Fruit fly (Drosophila melanogaster) whole organism, prepupa: ENCODE measurements around the gene CG7213.

Experiments used
- Blimp-1 ChIP-seq: fragments of 200-800 bp; sonication (Bioruptor generic); optimal IDR thresholded peaks from 3 replicates; lab custom pipeline; 2017; ENCODE audit warnings: missing biosample characterization, missing genetic modification characterization, mild to moderate bottlenecking, moderate library complexity, missing genetic modification reagents
- CG10631 ChIP-seq: fragments of 200-800 bp; sonication (Bioruptor generic); optimal IDR thresholded peaks from 2 replicates; lab custom pipeline; 2016; ENCODE audit warnings: missing biosample characterization, missing genetic modification characterization
- CG10669 ChIP-seq: fragments of 200-800 bp; sonication (Bioruptor generic); optimal IDR thresholded peaks from 3 replicates; lab custom pipeline; 2018; ENCODE audit warnings: missing biosample characterization, mild to moderate bottlenecking, missing genetic modification characterization, moderate library complexity
- CG11294 ChIP-seq: fragments of 200-800 bp; sonication (Bioruptor generic); IDR thresholded peaks from 2 replicates; pipeline ENCODE4 v1.3.6; 2022; ENCODE audit warnings: missing biosample characterization, missing genetic modification characterization
- CG11762 ChIP-seq: fragments of 200-800 bp; sonication (Bioruptor generic); optimal IDR thresholded peaks from 3 replicates; lab custom pipeline; 2016; ENCODE audit warnings: missing biosample characterization, missing genetic modification characterization; ENCODE audit not compliant: insufficient read depth
- CG11902 ChIP-seq: fragments of 200-800 bp; sonication (Bioruptor generic); optimal IDR thresholded peaks from 3 replicates; lab custom pipeline; 2016; ENCODE audit warnings: missing biosample characterization, missing genetic modification characterization
- CG15336 ChIP-seq: fragments of 200-800 bp; sonication (Bioruptor generic); IDR thresholded peaks from 2 replicates; pipeline ENCODE4 v1.3.6; 2022; ENCODE audit warnings: missing biosample characterization, missing genetic modification characterization
- CG1621 ChIP-seq: fragments of 200-800 bp; sonication (Bioruptor generic); optimal IDR thresholded peaks from 3 replicates; lab custom pipeline; 2018; ENCODE audit warnings: missing biosample characterization, mild to moderate bottlenecking, missing genetic modification characterization
- CG32006 ChIP-seq: fragments of 200-800 bp; sonication (Bioruptor generic); optimal IDR thresholded peaks from 3 replicates; lab custom pipeline; 2017; ENCODE audit warnings: missing biosample characterization, mild to moderate bottlenecking, missing genetic modification characterization
- CG3919 ChIP-seq: fragments of 200-800 bp; sonication (Bioruptor generic); optimal IDR thresholded peaks from 3 replicates; lab custom pipeline; 2016; ENCODE audit warnings: missing biosample characterization, missing genetic modification characterization
- CG4318 ChIP-seq: fragments of 200-800 bp; sonication (Bioruptor generic); optimal IDR thresholded peaks from 3 replicates; lab custom pipeline; 2017; ENCODE audit warnings: missing biosample characterization, mild to moderate bottlenecking, missing genetic modification characterization
- CG6276 ChIP-seq: fragments of 200-800 bp; sonication (Bioruptor generic); optimal IDR thresholded peaks from 2 replicates; lab custom pipeline; 2017; ENCODE audit warnings: missing biosample characterization, mild to moderate bottlenecking, missing genetic modification characterization
- CG6792 ChIP-seq: fragments of 200-800 bp; sonication (Bioruptor generic); optimal IDR thresholded peaks from 3 replicates; lab custom pipeline; 2016; ENCODE audit warnings: missing biosample characterization, missing genetic modification characterization
- CG6854 ChIP-seq: fragments of 200-800 bp; sonication (Bioruptor generic); optimal IDR thresholded peaks from 2 replicates; lab custom pipeline; 2017; ENCODE audit warnings: missing biosample characterization, mild to moderate bottlenecking, missing genetic modification characterization
- CG7368 ChIP-seq: fragments of 200-800 bp; sonication (Bioruptor generic); optimal IDR thresholded peaks from 3 replicates; lab custom pipeline; 2016; ENCODE audit warnings: missing biosample characterization, missing genetic modification characterization
- CG8119 ChIP-seq: fragments of 200-800 bp; sonication (Bioruptor generic); IDR thresholded peaks from 3 replicates; pipeline ENCODE4 v1.3.6; 2022; ENCODE audit warnings: missing biosample characterization, missing genetic modification characterization
- CG8319 ChIP-seq: fragments of 200-800 bp; sonication (Bioruptor generic); optimal IDR thresholded peaks from 3 replicates; lab custom pipeline; 2016; ENCODE audit warnings: missing biosample characterization, missing genetic modification characterization
- CG8632 ChIP-seq: fragments of 200-800 bp; sonication (Bioruptor generic); optimal IDR thresholded peaks from 3 replicates; lab custom pipeline; 2016; ENCODE audit warnings: missing biosample characterization, missing genetic modification characterization
- CG9139 ChIP-seq: fragments of 200-800 bp; sonication (Bioruptor generic); optimal IDR thresholded peaks from 3 replicates; lab custom pipeline; 2017; ENCODE audit warnings: missing biosample characterization, mild to moderate bottlenecking, missing genetic modification characterization
- Eip75B ChIP-seq: fragments of 200-800 bp; sonication (Bioruptor generic); optimal IDR thresholded peaks from 3 replicates; lab custom pipeline; 2016; ENCODE audit warnings: missing biosample characterization, missing genetic modification characterization
- Gug ChIP-seq: fragments of 200-800 bp; sonication (Bioruptor generic); IDR thresholded peaks from 2 replicates; pipeline ENCODE4 v1.3.6; 2022; ENCODE audit warnings: missing biosample characterization, missing genetic modification characterization
- Hr38 ChIP-seq: sonication (Bioruptor generic); optimal IDR thresholded peaks from 2 replicates; lab custom pipeline; 2016; ENCODE audit warnings: missing biosample characterization, missing genetic modification characterization
- Met ChIP-seq: fragments of 200-800 bp; sonication (Bioruptor generic); optimal IDR thresholded peaks from 3 replicates; lab custom pipeline; 2016; ENCODE audit warnings: missing biosample characterization, missing genetic modification characterization
- Smox ChIP-seq: fragments of 200-800 bp; sonication (Bioruptor generic); optimal IDR thresholded peaks from 3 replicates; lab custom pipeline; 2016; ENCODE audit warnings: missing biosample characterization, missing genetic modification characterization
- achi ChIP-seq: fragments of 200-800 bp; sonication (Bioruptor generic); optimal IDR thresholded peaks from 3 replicates; lab custom pipeline; 2016; ENCODE audit warnings: missing biosample characterization, missing genetic modification characterization
- cyc ChIP-seq: fragments of 200-800 bp; sonication (Bioruptor generic); optimal IDR thresholded peaks from 3 replicates; lab custom pipeline; 2016; ENCODE audit warnings: missing biosample characterization, missing genetic modification characterization
- dsx ChIP-seq: fragments of 200-800 bp; optimal IDR thresholded peaks from 3 replicates; lab custom pipeline; 2019; ENCODE audit warnings: missing biosample characterization, mild to moderate bottlenecking, missing genetic modification characterization, moderate library complexity; ENCODE audit not compliant: poor library complexity, severe bottlenecking
- eg ChIP-seq: fragments of 200-800 bp; sonication (Bioruptor generic); IDR thresholded peaks from 3 replicates; pipeline ENCODE4 v1.3.6; 2022; ENCODE audit warnings: missing biosample characterization, missing genetic modification characterization
- fd59A ChIP-seq: fragments of 200-800 bp; sonication (Bioruptor generic); optimal IDR thresholded peaks from 2 replicates; lab custom pipeline; 2017; ENCODE audit warnings: missing biosample characterization, mild to moderate bottlenecking, missing genetic modification characterization, missing genetic modification reagents
- fd85E ChIP-seq: fragments of 200-800 bp; sonication (Bioruptor generic); optimal IDR thresholded peaks from 3 replicates; lab custom pipeline; 2016; ENCODE audit warnings: missing biosample characterization, missing genetic modification characterization
- net ChIP-seq: fragments of 200-800 bp; sonication (Bioruptor generic); optimal IDR thresholded peaks from 3 replicates; lab custom pipeline; 2016; ENCODE audit warnings: missing biosample characterization, missing genetic modification characterization
- pdm3 ChIP-seq: fragments of 200-800 bp; sonication (Bioruptor generic); optimal IDR thresholded peaks from 3 replicates; lab custom pipeline; 2016; ENCODE audit warnings: missing biosample characterization, missing genetic modification characterization
- salr ChIP-seq, 2 experiments: fragments of 200-800 bp; sonication (Bioruptor generic); optimal IDR thresholded peaks; 3 replicates each; lab custom pipeline; 2016 to 2018; ENCODE audit warnings: missing biosample characterization in 2 of 2, missing genetic modification characterization in 2 of 2, mild to moderate bottlenecking in 1 of 2
- spab ChIP-seq: fragments of 200-800 bp; sonication (Bioruptor generic); optimal IDR thresholded peaks from 2 replicates; lab custom pipeline; 2017; ENCODE audit warnings: missing biosample characterization, mild to moderate bottlenecking, missing genetic modification characterization, missing genetic modification reagents
- vri ChIP-seq: fragments of 200-800 bp; sonication (Bioruptor generic); optimal IDR thresholded peaks from 3 replicates; lab custom pipeline; 2016; ENCODE audit warnings: missing biosample characterization, mild to moderate bottlenecking, missing genetic modification characterization

The CG7213 gene

DNA sequence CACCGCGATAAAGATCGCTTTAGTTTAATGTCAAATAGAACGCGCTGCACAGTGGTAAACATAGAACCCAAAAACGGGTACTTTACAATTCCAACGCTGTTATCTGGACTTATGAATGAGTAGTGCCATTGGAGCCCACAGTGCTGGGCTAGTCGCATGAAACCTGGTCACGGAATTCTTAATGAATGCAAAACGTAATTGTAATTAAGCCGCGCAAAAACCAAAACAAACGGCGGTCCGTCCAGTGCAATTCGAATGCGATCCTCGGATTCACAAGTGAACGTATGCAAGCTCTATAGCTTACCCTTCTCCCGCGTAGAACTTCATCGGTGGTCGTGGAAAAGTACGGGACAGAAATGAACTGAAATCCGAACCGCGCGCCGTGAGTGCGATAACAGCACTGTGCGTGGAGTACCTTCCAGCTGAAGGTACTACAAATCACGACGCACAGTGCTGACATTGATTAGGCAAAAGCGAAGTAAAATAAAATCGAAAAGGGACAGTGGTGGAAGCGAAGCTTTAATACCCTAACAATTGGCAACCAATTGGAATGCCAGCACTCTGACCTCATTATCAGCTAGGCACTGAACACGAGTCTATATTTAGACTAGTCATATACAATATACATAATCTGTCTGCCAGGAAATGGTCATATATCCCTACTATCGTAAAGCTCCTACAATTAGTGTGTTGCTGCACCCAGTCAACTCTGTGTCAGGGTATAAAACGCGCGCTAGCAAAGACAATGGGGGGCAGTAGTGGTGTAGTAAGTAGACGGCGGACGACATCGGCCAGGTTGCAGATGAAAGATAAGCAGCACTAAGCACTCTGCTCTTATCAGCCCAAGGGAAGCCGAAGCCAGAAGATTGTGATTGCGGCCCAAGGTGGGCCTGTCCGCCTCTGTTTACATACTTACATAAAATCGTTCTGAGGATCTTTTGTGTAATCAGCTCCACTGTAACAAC, 54.9 kb downstream of the CG7213 start (continued):
- peak; percentile 32; the same call in 1 of the 2 replicates for TF ChIP-seq CG11294 (GFP tag; lab: Robert Waterston, UW)
- no peak for TF ChIP-seq Hr38 (GFP tag; lab: Kevin White, UChicago)
- peak; percentile 31 for TF ChIP-seq cyc (GFP tag; lab: Kevin White, UChicago)
- TF ChIP-seq net, result peak; percentile 55
- peak; percentile 64 for TF ChIP-seq CG7368 (GFP tag; lab: Kevin White, UChicago)
- TF ChIP-seq CG4318, result peak; percentile 13
- TF ChIP-seq CG11762, result peak; percentile 57
- TF ChIP-seq CG8319, result peak; percentile 46
- TF ChIP-seq CG8119 (GFP tag; lab: Robert Waterston, UW), result peak; percentile 50
- TF ChIP-seq CG8632 (GFP tag; lab: Kevin White, UChicago), result peak; percentile 50
- TF ChIP-seq fd59A (GFP tag; lab: Kevin White, UChicago), result peak; percentile 49
- TF ChIP-seq Gug (GFP tag; lab: Robert Waterston, UW), result peak; percentile 64
- TF ChIP-seq CG9139 (GFP tag; lab: Kevin White, UChicago), result no peak
- TF ChIP-seq CG3919 (GFP tag; lab: Kevin White, UChicago), result peak; percentile 70
- 0 out of 2 replicates have a peak, but pooled peaks have one; percentile 55 for TF ChIP-seq CG15336 (GFP tag; lab: Robert Waterston, UW)
- TF ChIP-seq eg (GFP tag; lab: Robert Waterston, UW), result peak; percentile 61; the same call in 2 of the 3 replicates
- peak; percentile 36 for TF ChIP-seq dsx (GFP tag; lab: Kevin White, UChicago)
- TF ChIP-seq CG6792 (GFP tag; lab: Kevin White, UChicago), result peak; percentile 63
- TF ChIP-seq CG11902 (GFP tag; lab: Kevin White, UChicago), result peak; percentile 51
- TF ChIP-seq CG6854 (GFP tag; lab: Kevin White, UChicago), result no peak
- TF ChIP-seq spab, result peak; percentile 53
- TF ChIP-seq salr (GFP tag; optimal IDR thresholded peaks at IDR 0.05; lab: Kevin White, UChicago), result peak; percentile 23 to 29
- peak; percentile 58 for TF ChIP-seq vri (GFP tag; lab: Kevin White, UChicago)
- peak; percentile 60 for TF ChIP-seq achi (GFP tag; lab: Kevin White, UChicago)
- TF ChIP-seq CG10669 (GFP tag; lab: Kevin White, UChicago), result peak; percentile 67
- TF ChIP-seq pdm3 (GFP tag; lab: Kevin White, UChicago), result peak; percentile 68
- no peak for TF ChIP-seq Smox (GFP tag; lab: Kevin White, UChicago)
- no peak for TF ChIP-seq Blimp-1 (GFP tag; lab: Kevin White, UChicago)
- TF ChIP-seq CG1621 (tag; lab: Kevin White, UChicago), result peak; percentile 44
- peak; percentile 50 for TF ChIP-seq CG10631
- no peak for TF ChIP-seq Met (GFP tag; lab: Kevin White, UChicago)
- peak; percentile 75 for TF ChIP-seq CG32006 (GFP tag; lab: Kevin White, UChicago)
- TF ChIP-seq fd85E (GFP tag; lab: Kevin White, UChicago), result no peak
- TF ChIP-seq Eip75B (GFP tag; lab: Kevin White, UChicago), result peak; percentile 63
- no peak for TF ChIP-seq CG6276 (GFP tag; lab: Kevin White, UChicago)
- TF ChIP-seq, all 60 proteins: peak for 50
